Fruit fly (Drosophila melanogaster) whole organism, prepupa: ENCODE results near the gene nerfin-1.

Experiments
- Blimp-1 ChIP-seq: fragments of 200-800 bp; sonication (Bioruptor generic); optimal IDR thresholded peaks from 3 replicates; lab custom pipeline; 2017; ENCODE audit warnings: missing biosample characterization, missing genetic modification characterization, mild to moderate bottlenecking, moderate library complexity, missing genetic modification reagents
- CG10631 ChIP-seq: fragments of 200-800 bp; sonication (Bioruptor generic); optimal IDR thresholded peaks from 2 replicates; lab custom pipeline; 2016; ENCODE audit warnings: missing biosample characterization, missing genetic modification characterization
- CG10669 ChIP-seq: fragments of 200-800 bp; sonication (Bioruptor generic); optimal IDR thresholded peaks from 3 replicates; lab custom pipeline; 2018; ENCODE audit warnings: missing biosample characterization, mild to moderate bottlenecking, missing genetic modification characterization, moderate library complexity
- CG11294 ChIP-seq: fragments of 200-800 bp; sonication (Bioruptor generic); IDR thresholded peaks from 2 replicates; pipeline ENCODE4 v1.3.6; 2022; ENCODE audit warnings: missing biosample characterization, missing genetic modification characterization
- CG11762 ChIP-seq: fragments of 200-800 bp; sonication (Bioruptor generic); optimal IDR thresholded peaks from 3 replicates; lab custom pipeline; 2016; ENCODE audit warnings: missing biosample characterization, missing genetic modification characterization; ENCODE audit not compliant: insufficient read depth
- CG11902 ChIP-seq: fragments of 200-800 bp; sonication (Bioruptor generic); optimal IDR thresholded peaks from 3 replicates; lab custom pipeline; 2016; ENCODE audit warnings: missing biosample characterization, missing genetic modification characterization
- CG15336 ChIP-seq: fragments of 200-800 bp; sonication (Bioruptor generic); IDR thresholded peaks from 2 replicates; pipeline ENCODE4 v1.3.6; 2022; ENCODE audit warnings: missing biosample characterization, missing genetic modification characterization
- CG1621 ChIP-seq: fragments of 200-800 bp; sonication (Bioruptor generic); optimal IDR thresholded peaks from 3 replicates; lab custom pipeline; 2018; ENCODE audit warnings: missing biosample characterization, mild to moderate bottlenecking, missing genetic modification characterization
- CG16779 ChIP-seq: fragments of 200-800 bp; sonication (Bioruptor generic); optimal IDR thresholded peaks from 3 replicates; lab custom pipeline; 2017; ENCODE audit warnings: missing biosample characterization, mild to moderate bottlenecking, missing genetic modification characterization
- CG3032 ChIP-seq: fragments of 200-800 bp; optimal IDR thresholded peaks from 2 replicates; lab custom pipeline; 2019; ENCODE audit warnings: missing biosample characterization, mild to moderate bottlenecking, missing genetic modification characterization, moderate library complexity
- CG31627 ChIP-seq: fragments of 200-800 bp; sonication (Bioruptor generic); optimal IDR thresholded peaks from 3 replicates; lab custom pipeline; 2016; ENCODE audit warnings: missing biosample characterization, missing genetic modification characterization
- CG32006 ChIP-seq: fragments of 200-800 bp; sonication (Bioruptor generic); optimal IDR thresholded peaks from 3 replicates; lab custom pipeline; 2017; ENCODE audit warnings: missing biosample characterization, mild to moderate bottlenecking, missing genetic modification characterization
- CG34406 ChIP-seq: fragments of 200-800 bp; sonication (Bioruptor generic); optimal IDR thresholded peaks from 3 replicates; lab custom pipeline; 2016; ENCODE audit warnings: missing biosample characterization, missing genetic modification characterization
- CG3919 ChIP-seq: fragments of 200-800 bp; sonication (Bioruptor generic); optimal IDR thresholded peaks from 3 replicates; lab custom pipeline; 2016; ENCODE audit warnings: missing biosample characterization, missing genetic modification characterization
- CG4318 ChIP-seq: fragments of 200-800 bp; sonication (Bioruptor generic); optimal IDR thresholded peaks from 3 replicates; lab custom pipeline; 2017; ENCODE audit warnings: missing biosample characterization, mild to moderate bottlenecking, missing genetic modification characterization
- CG6163 ChIP-seq: fragments of 200-800 bp; sonication (Bioruptor generic); IDR thresholded peaks from 3 replicates; pipeline ENCODE4 v1.3.6; 2022; ENCODE audit warnings: missing biosample characterization, missing genetic modification characterization
- CG6276 ChIP-seq: fragments of 200-800 bp; sonication (Bioruptor generic); optimal IDR thresholded peaks from 2 replicates; lab custom pipeline; 2017; ENCODE audit warnings: missing biosample characterization, mild to moderate bottlenecking, missing genetic modification characterization
- CG6792 ChIP-seq: fragments of 200-800 bp; sonication (Bioruptor generic); optimal IDR thresholded peaks from 3 replicates; lab custom pipeline; 2016; ENCODE audit warnings: missing biosample characterization, missing genetic modification characterization
- CG6808 ChIP-seq: fragments of 200-800 bp; sonication (Bioruptor generic); optimal IDR thresholded peaks from 3 replicates; lab custom pipeline; 2017; ENCODE audit warnings: missing biosample characterization, missing genetic modification characterization, mild to moderate bottlenecking, moderate library complexity, missing genetic modification reagents
- CG6854 ChIP-seq: fragments of 200-800 bp; sonication (Bioruptor generic); optimal IDR thresholded peaks from 2 replicates; lab custom pipeline; 2017; ENCODE audit warnings: missing biosample characterization, mild to moderate bottlenecking, missing genetic modification characterization
- CG8319 ChIP-seq: fragments of 200-800 bp; sonication (Bioruptor generic); optimal IDR thresholded peaks from 3 replicates; lab custom pipeline; 2016; ENCODE audit warnings: missing biosample characterization, missing genetic modification characterization
- CG8632 ChIP-seq: fragments of 200-800 bp; sonication (Bioruptor generic); optimal IDR thresholded peaks from 3 replicates; lab custom pipeline; 2016; ENCODE audit warnings: missing biosample characterization, missing genetic modification characterization
- CG9139 ChIP-seq: fragments of 200-800 bp; sonication (Bioruptor generic); optimal IDR thresholded peaks from 3 replicates; lab custom pipeline; 2017; ENCODE audit warnings: missing biosample characterization, mild to moderate bottlenecking, missing genetic modification characterization
- Eip75B ChIP-seq: fragments of 200-800 bp; sonication (Bioruptor generic); optimal IDR thresholded peaks from 3 replicates; lab custom pipeline; 2016; ENCODE audit warnings: missing biosample characterization, missing genetic modification characterization
- Eip78C ChIP-seq: fragments of 200-800 bp; sonication (Bioruptor generic); peaks from one replicate; lab custom pipeline; 2016; ENCODE audit warnings: missing biosample characterization, missing genetic modification characterization
- Eip93F ChIP-seq: fragments of 200-800 bp; sonication (Bioruptor generic); optimal IDR thresholded peaks from 2 replicates; lab custom pipeline; 2016; ENCODE audit warnings: missing biosample characterization, mild to moderate bottlenecking, missing genetic modification characterization
- Ets21C ChIP-seq: fragments of 200-800 bp; sonication (Bioruptor generic); optimal IDR thresholded peaks from 3 replicates; lab custom pipeline; 2016; ENCODE audit warnings: missing biosample characterization, missing genetic modification characterization
- Ets96B ChIP-seq: fragments of 200-800 bp; optimal IDR thresholded peaks from 2 replicates; lab custom pipeline; 2019; ENCODE audit warnings: missing biosample characterization, mild to moderate bottlenecking, missing genetic modification characterization, moderate library complexity
- Gug ChIP-seq: fragments of 200-800 bp; sonication (Bioruptor generic); IDR thresholded peaks from 2 replicates; pipeline ENCODE4 v1.3.6; 2022; ENCODE audit warnings: missing biosample characterization, missing genetic modification characterization
- Hr38 ChIP-seq: sonication (Bioruptor generic); optimal IDR thresholded peaks from 2 replicates; lab custom pipeline; 2016; ENCODE audit warnings: missing biosample characterization, missing genetic modification characterization
- Hr39 ChIP-seq: fragments of 200-800 bp; sonication (Bioruptor generic); optimal IDR thresholded peaks from 2 replicates; lab custom pipeline; 2016; ENCODE audit warnings: missing biosample characterization, missing genetic modification characterization
- Hr4 ChIP-seq: fragments of 200-800 bp; sonication (Bioruptor generic); optimal IDR thresholded peaks from 3 replicates; lab custom pipeline; 2016; ENCODE audit warnings: missing biosample characterization, missing genetic modification characterization
- Met ChIP-seq: fragments of 200-800 bp; sonication (Bioruptor generic); optimal IDR thresholded peaks from 3 replicates; lab custom pipeline; 2016; ENCODE audit warnings: missing biosample characterization, missing genetic modification characterization
- OdsH ChIP-seq: fragments of 200-800 bp; sonication (Bioruptor generic); optimal IDR thresholded peaks from 3 replicates; lab custom pipeline; 2016; ENCODE audit warnings: missing biosample characterization, missing genetic modification characterization
- Smox ChIP-seq: fragments of 200-800 bp; sonication (Bioruptor generic); optimal IDR thresholded peaks from 3 replicates; lab custom pipeline; 2016; ENCODE audit warnings: missing biosample characterization, missing genetic modification characterization
- Sox102F ChIP-seq: fragments of 200-800 bp; sonication (Bioruptor generic); optimal IDR thresholded peaks from 2 replicates; lab custom pipeline; 2016; ENCODE audit warnings: missing biosample characterization, mild to moderate bottlenecking, missing genetic modification characterization
- Sox15 ChIP-seq: fragments of 200-800 bp; sonication (Bioruptor generic); optimal IDR thresholded peaks from 3 replicates; lab custom pipeline; 2016; ENCODE audit warnings: missing biosample characterization, missing genetic modification characterization
- achi ChIP-seq: fragments of 200-800 bp; sonication (Bioruptor generic); optimal IDR thresholded peaks from 3 replicates; lab custom pipeline; 2016; ENCODE audit warnings: missing biosample characterization, missing genetic modification characterization
- acj6 ChIP-seq: fragments of 200-800 bp; sonication (Bioruptor generic); optimal IDR thresholded peaks from 3 replicates; lab custom pipeline; 2016; ENCODE audit warnings: missing biosample characterization, missing genetic modification characterization
- dac ChIP-seq: fragments of 200-800 bp; sonication (Bioruptor generic); optimal IDR thresholded peaks from 2 replicates; lab custom pipeline; 2017; ENCODE audit warnings: missing biosample characterization, mild to moderate bottlenecking, missing genetic modification characterization
- dsx ChIP-seq: fragments of 200-800 bp; optimal IDR thresholded peaks from 3 replicates; lab custom pipeline; 2019; ENCODE audit warnings: missing biosample characterization, mild to moderate bottlenecking, missing genetic modification characterization, moderate library complexity; ENCODE audit not compliant: poor library complexity, severe bottlenecking
- eg ChIP-seq: fragments of 200-800 bp; sonication (Bioruptor generic); IDR thresholded peaks from 3 replicates; pipeline ENCODE4 v1.3.6; 2022; ENCODE audit warnings: missing biosample characterization, missing genetic modification characterization
- esn ChIP-seq: fragments of 200-800 bp; sonication (Bioruptor generic); optimal IDR thresholded peaks from 2 replicates; lab custom pipeline; 2016; ENCODE audit warnings: missing biosample characterization, mild to moderate bottlenecking, missing genetic modification characterization, moderate library complexity
- fd59A ChIP-seq: fragments of 200-800 bp; sonication (Bioruptor generic); optimal IDR thresholded peaks from 2 replicates; lab custom pipeline; 2017; ENCODE audit warnings: missing biosample characterization, mild to moderate bottlenecking, missing genetic modification characterization, missing genetic modification reagents
- fkh ChIP-seq: fragments of 200-800 bp; sonication (Bioruptor generic); optimal IDR thresholded peaks from 3 replicates; lab custom pipeline; 2017; ENCODE audit warnings: missing biosample characterization, mild to moderate bottlenecking, missing genetic modification characterization, moderate library complexity
- net ChIP-seq: fragments of 200-800 bp; sonication (Bioruptor generic); optimal IDR thresholded peaks from 3 replicates; lab custom pipeline; 2016; ENCODE audit warnings: missing biosample characterization, missing genetic modification characterization
- pdm3 ChIP-seq: fragments of 200-800 bp; sonication (Bioruptor generic); optimal IDR thresholded peaks from 3 replicates; lab custom pipeline; 2016; ENCODE audit warnings: missing biosample characterization, missing genetic modification characterization
- ss ChIP-seq, 2 experiments: fragments of 200-800 bp; sonication (Bioruptor generic); optimal IDR thresholded peaks; 2 replicates in 1 of 2; 3 replicates in 1 of 2; lab custom pipeline; 2017 to 2018; ENCODE audit warnings: mild to moderate bottlenecking in 2 of 2, missing biosample characterization in 2 of 2, missing genetic modification characterization in 2 of 2, moderate library complexity in 1 of 2
- svp ChIP-seq: fragments of 200-800 bp; sonication (Bioruptor generic); peaks from one replicate; lab custom pipeline; 2016; ENCODE audit warnings: missing biosample characterization, missing genetic modification characterization
- topi ChIP-seq: fragments of 200-800 bp; sonication (Bioruptor generic); optimal IDR thresholded peaks from 3 replicates; lab custom pipeline; 2016; ENCODE audit warnings: missing biosample characterization, missing genetic modification characterization
- vri ChIP-seq: fragments of 200-800 bp; sonication (Bioruptor generic); optimal IDR thresholded peaks from 3 replicates; lab custom pipeline; 2016; ENCODE audit warnings: missing biosample characterization, mild to moderate bottlenecking, missing genetic modification characterization

The nerfin-1 gene

dm6 chr3L:907673-908323 is 1.1 kb upstream of the nerfin-1 start:
- TF ChIP-seq Eip78C (GFP tag; lab: Kevin White, UChicago) (peak; percentile 78), CG15336 (GFP tag; lab: Robert Waterston, UW) (no peak), Hr4 (no peak), OdsH (GFP tag; lab: Kevin White, UChicago) (peak; percentile 21), CG16779 (tag; lab: Kevin White, UChicago) (peak; percentile 5), Sox15 (GFP tag; lab: Kevin White, UChicago) (no peak), CG32006 (no peak), CG34406 (GFP tag; lab: Kevin White, UChicago) (peak; percentile 21), CG31627 (GFP tag; lab: Kevin White, UChicago) (peak; percentile 52), CG1621 (tag; lab: Kevin White, UChicago) (peak; percentile 8), CG6276 (GFP tag; lab: Kevin White, UChicago) (no peak), CG10669 (GFP tag; lab: Kevin White, UChicago) (peak; percentile 54), CG6808 (GFP tag; lab: Kevin White, UChicago) (peak; percentile 20), Eip93F (GFP tag; lab: Kevin White, UChicago) (no peak), Blimp-1 (no peak), Hr39 (GFP tag; lab: Kevin White, UChicago) (peak; percentile 62), Ets96B (peak; percentile 38), dac (GFP tag; lab: Kevin White, UChicago) (no peak), Ets21C (GFP tag; lab: Kevin White, UChicago) (peak; percentile 29), CG11902 (GFP tag; lab: Kevin White, UChicago) (peak; percentile 9), CG8632 (GFP tag; lab: Kevin White, UChicago) (peak; percentile 26), Eip75B (GFP tag; lab: Kevin White, UChicago) (peak; percentile 33), CG11294 (GFP tag; lab: Robert Waterston, UW) (no peak), net (GFP tag; lab: Kevin White, UChicago) (peak; percentile 9), Hr38 (GFP tag; lab: Kevin White, UChicago) (no peak), CG6163 (GFP tag; lab: Robert Waterston, UW) (peak; percentile 69; the same call in 1 of the 3 replicates), acj6 (GFP tag; lab: Kevin White, UChicago) (peak; percentile 47), CG3919 (GFP tag; lab: Kevin White, UChicago) (peak; percentile 56), pdm3 (GFP tag; lab: Kevin White, UChicago) (peak; percentile 41), CG6792 (GFP tag; lab: Kevin White, UChicago) (peak; percentile 40), Sox102F (GFP tag; lab: Kevin White, UChicago) (peak; percentile 56), CG11762 (GFP tag; lab: Kevin White, UChicago) (no peak), fd59A (peak; percentile 5), Smox (GFP tag; lab: Kevin White, UChicago) (peak; percentile 53), CG3032 (tag; lab: Kevin White, UChicago) (peak; percentile 43), CG8319 (GFP tag; lab: Kevin White, UChicago) (peak; percentile 38), CG10631 (GFP tag; lab: Kevin White, UChicago) (no peak), CG6854 (no peak), svp (peak; percentile 65), Met (GFP tag; lab: Kevin White, UChicago) (peak; percentile 62), dsx (GFP tag; lab: Kevin White, UChicago) (peak; percentile 2), ss (GFP tag; optimal IDR thresholded peaks at IDR 0.05; lab: Kevin White, UChicago) (peak in 1 of 2 experiments; percentile 58), achi (no peak), fkh (no peak), vri (peak; percentile 52), CG9139 (GFP tag; lab: Kevin White, UChicago) (no peak), Gug (GFP tag; lab: Robert Waterston, UW) (no peak), CG4318 (no peak), eg (GFP tag; lab: Robert Waterston, UW) (no peak), topi (GFP tag; lab: Kevin White, UChicago) (peak; percentile 53), esn (GFP tag; lab: Kevin White, UChicago) (peak; percentile 57)
